Worm (Caenorhabditis elegans) whole organism, mixed stage, embryonic: Measurements from ENCODE around the gene ndx-2.

Experiments used
- lsy-2 ChIP-seq: fragments of 150-350 bp; optimal IDR thresholded peaks from 2 replicates; lab custom pipeline; 2014; ENCODE audit warnings: missing biosample characterization, missing genetic modification characterization
- mep-1 ChIP-seq: fragments of 150-350 bp; optimal IDR thresholded peaks from 2 replicates; lab custom pipeline; 2017; ENCODE audit warnings: missing biosample characterization, missing genetic modification reagents, missing genetic modification characterization, inconsistent platforms
- tbx-8 ChIP-seq: fragments of 200-800 bp; sonication (Bioruptor generic); optimal IDR thresholded peaks from 2 replicates; lab custom pipeline; 2018; ENCODE audit warnings: mild to moderate bottlenecking, missing genetic modification characterization, moderate library complexity, missing compliant biosample characterization

DNA sequence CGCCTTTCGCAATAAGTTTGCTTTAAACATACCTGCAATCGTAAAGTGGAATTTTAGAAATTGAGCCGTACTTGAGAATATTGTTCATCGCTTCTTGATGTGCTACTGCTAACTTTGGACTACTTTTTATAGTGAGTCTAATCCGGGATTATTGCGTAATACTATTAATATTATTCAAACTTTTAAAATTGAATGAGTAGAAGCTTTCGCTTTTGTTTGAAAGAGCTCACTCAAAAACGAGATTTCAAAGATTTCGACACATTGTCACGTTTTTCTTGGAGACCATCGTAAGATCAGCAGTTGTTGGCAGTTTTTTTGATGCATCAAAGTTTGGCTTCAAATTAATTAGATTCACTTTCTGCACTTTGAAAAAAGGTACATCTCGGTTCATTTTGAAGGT, 48.7 kb upstream of the ndx-2 start, which contains the start of gene srt-28:
- TF ChIP-seq mep-1 (no peak), lsy-2 (tag; lab: Kevin White, UChicago) (no peak), tbx-8 (GFP tag; lab: Kevin White, UChicago) (no peak)
